Worm (Caenorhabditis elegans): ENCODE data around the gene srz-60.

srz-60 gene

DNA sequence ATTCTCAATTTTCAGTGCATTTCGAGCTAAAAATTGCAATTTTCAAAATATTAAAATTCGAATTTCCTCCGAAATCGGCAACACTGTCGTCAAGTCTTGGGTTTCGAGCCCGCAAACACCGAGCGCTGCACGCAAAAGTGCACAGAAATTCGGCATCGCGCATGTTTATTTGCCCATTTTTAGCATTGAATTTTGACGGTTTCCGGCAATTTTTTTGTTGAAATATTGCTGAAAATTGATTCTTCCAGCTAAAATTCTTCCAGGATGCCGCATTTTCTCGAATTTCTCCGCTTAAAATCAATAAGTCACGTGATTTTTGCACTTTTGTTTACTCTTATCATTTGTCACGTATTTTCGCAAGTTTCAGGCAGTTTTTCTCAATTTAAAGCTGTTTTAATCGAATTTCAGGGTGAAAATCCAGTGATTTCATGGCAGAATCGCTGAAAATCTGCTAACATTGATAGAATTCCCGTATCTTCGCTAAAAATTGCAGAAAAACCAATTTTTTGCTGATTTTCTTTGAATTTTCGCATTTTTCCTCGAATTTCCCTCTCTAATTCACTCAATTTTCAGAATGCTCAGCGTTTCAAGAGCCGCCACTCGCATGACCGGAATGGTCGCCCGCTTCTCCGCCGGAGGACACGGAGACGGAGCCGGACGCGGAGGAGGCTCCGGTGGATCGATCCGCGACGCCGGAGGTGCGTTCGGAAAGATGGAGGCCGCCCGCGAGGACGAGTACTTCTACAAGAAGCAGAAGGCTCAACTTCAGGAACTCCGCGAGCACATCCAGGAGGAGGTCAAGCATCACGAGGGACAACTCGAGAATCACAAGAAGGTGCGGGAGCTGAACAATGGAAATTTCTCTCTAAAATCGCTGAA is 43.1 kb upstream of the srz-60 start, which contains the start of gene mai-2 (continued):
- TF ChIP-seq nhr-237 (tag; optimal IDR thresholded peaks at IDR 0.05) (no peak), sdz-12 (GFP tag; optimal IDR thresholded peaks at IDR 0.05) (no peak), attf-4 (tag; optimal IDR thresholded peaks at IDR 0.05) (no peak), php-3 (GFP tag; IDR thresholded peaks at IDR 0.05) (0 out of 2 replicates have a peak, but pooled peaks have one; percentile 38), D1046.2 (GFP tag; IDR thresholded peaks at IDR 0.05) (no peak), lsy-2 (tag; optimal IDR thresholded peaks at IDR 0.05) (peak in 1 of 2 experiments; percentile 77), daf-8 (GFP tag; IDR thresholded peaks at IDR 0.05) (no peak), ztf-7 (tag; optimal IDR thresholded peaks at IDR 0.05) (no peak), spr-3 (GFP tag; optimal IDR thresholded peaks at IDR 0.05) (no peak), ZK337.2 (GFP tag; IDR thresholded peaks at IDR 0.05) (no peak), zip-2 (tag; optimal IDR thresholded peaks at IDR 0.05) (no peak), hlh-30 (tag; optimal IDR thresholded peaks at IDR 0.05; ENCODE audit: insufficient read depth) (peak; percentile 91), lin-1 (GFP tag; IDR thresholded peaks at IDR 0.05) (no peak), skn-1 (tag; optimal IDR thresholded peaks at IDR 0.05) (no peak), daf-12 (tag; optimal IDR thresholded peaks at IDR 0.05) (no peak), egl-27 (tag; optimal IDR thresholded peaks at IDR 0.05) (no peak), F37D6.2 (tag; optimal IDR thresholded peaks at IDR 0.05) (no peak), ama-1 (optimal IDR thresholded peaks at IDR 0.05) (peak; percentile 74), nhr-77 (tag; optimal IDR thresholded peaks at IDR 0.05) (peak; percentile 18), set-16 (GFP tag; IDR thresholded peaks at IDR 0.05) (peak; percentile 98), ces-1 (GFP tag; optimal IDR thresholded peaks at IDR 0.05) (no peak), jun-1 (tag; optimal IDR thresholded peaks at IDR 0.05) (no peak), nhr-10 (tag; optimal IDR thresholded peaks at IDR 0.05) (no peak), rbr-2 (tag; optimal IDR thresholded peaks at IDR 0.05) (peak; percentile 6), T20F7.1 (GFP tag; optimal IDR thresholded peaks at IDR 0.05) (peak; percentile 39), pqm-1 (tag; optimal IDR thresholded peaks at IDR 0.05) (no peak), unc-62 (GFP tag; optimal IDR thresholded peaks at IDR 0.05 in 1 of 2) (no peak), unc-62 (tag; optimal IDR thresholded peaks at IDR 0.05) (no peak), lir-3 (tag; optimal IDR thresholded peaks at IDR 0.05) (no peak), mep-1 (tag; optimal IDR thresholded peaks at IDR 0.05) (peak; percentile 18), ZK546.5 (tag; optimal IDR thresholded peaks at IDR 0.05) (no peak), zfp-2 (tag; optimal IDR thresholded peaks at IDR 0.05) (no peak), Y105C5A.15 (GFP tag; IDR thresholded peaks at IDR 0.05) (no peak), duxl-1 (tag; optimal IDR thresholded peaks at IDR 0.05; ENCODE audit: poor library complexity) (peak; percentile 10), vab-7 (GFP tag; IDR thresholded peaks at IDR 0.05) (no peak), zag-1 (tag; optimal IDR thresholded peaks at IDR 0.05) (no peak), cey-2 (tag; optimal IDR thresholded peaks at IDR 0.05; ENCODE audit: borderline replicate concordance, insufficient read depth) (no peak), mxl-2 (GFP tag; conservative IDR thresholded peaks at IDR 0.05) (no peak), ceh-28 (tag; optimal IDR thresholded peaks at IDR 0.05) (no peak), lin-38 (GFP tag; IDR thresholded peaks at IDR 0.05) (no peak), lin-13 (GFP tag; optimal IDR thresholded peaks at IDR 0.05) (no peak), zip-11 (GFP tag; IDR thresholded peaks at IDR 0.05) (no peak), hlh-11 (tag; optimal IDR thresholded peaks at IDR 0.05) (peak; percentile 26), mdt-29 (GFP tag; IDR thresholded peaks at IDR 0.05) (no peak), dmd-9 (GFP tag; IDR thresholded peaks at IDR 0.05) (no peak), ceh-44 (GFP tag; IDR thresholded peaks at IDR 0.05) (no peak), nhr-48 (tag; optimal IDR thresholded peaks at IDR 0.05) (no peak), spr-1 (tag; optimal IDR thresholded peaks at IDR 0.05) (no peak), fkh-10 (GFP tag; optimal IDR thresholded peaks at IDR 0.05) (no peak), dmd-6 (GFP tag; IDR thresholded peaks at IDR 0.05) (no peak), egl-43 (GFP tag; IDR thresholded peaks at IDR 0.05) (no peak)
